Fruit fly (Drosophila melanogaster) whole organism, adult: ENCODE results near the gene Sfp84E.

Experiments
- CG12768 ChIP-seq: fragments of 200-800 bp; sonication (Bioruptor generic); optimal IDR thresholded peaks from 2 replicates; lab custom pipeline; 2017; ENCODE audit warnings: missing biosample characterization, missing genetic modification characterization, mild to moderate bottlenecking, moderate library complexity, missing genetic modification reagents
- CG14711 ChIP-seq: fragments of 200-800 bp; sonication (Bioruptor generic); optimal IDR thresholded peaks from 2 replicates; lab custom pipeline; 2018; ENCODE audit warnings: missing biosample characterization, mild to moderate bottlenecking, missing genetic modification characterization, moderate library complexity
- CG33017 ChIP-seq: fragments of 200-800 bp; sonication (Bioruptor generic); optimal IDR thresholded peaks from 2 replicates; lab custom pipeline; 2018; ENCODE audit warnings: missing biosample characterization, mild to moderate bottlenecking, missing genetic modification characterization, moderate library complexity
- Clk ChIP-seq: fragments of 200-800 bp; sonication (Bioruptor generic); optimal IDR thresholded peaks from 2 replicates; lab custom pipeline; 2017; ENCODE audit warnings: missing biosample characterization, missing genetic modification characterization
- Hr96 ChIP-seq: fragments of 200-800 bp; sonication (Bioruptor generic); optimal IDR thresholded peaks from 2 replicates; lab custom pipeline; 2016; ENCODE audit warnings: missing biosample characterization, missing genetic modification characterization
- bab1 ChIP-seq: fragments of 200-800 bp; sonication (Bioruptor generic); optimal IDR thresholded peaks from 3 replicates; lab custom pipeline; 2019; ENCODE audit warnings: missing biosample characterization, mild to moderate bottlenecking, missing genetic modification characterization, moderate library complexity
- cic ChIP-seq: fragments of 200-800 bp; sonication (Bioruptor generic); optimal IDR thresholded peaks from 2 replicates; lab custom pipeline; 2017; ENCODE audit warnings: missing biosample characterization, mild to moderate bottlenecking, missing genetic modification characterization, moderate library complexity
- kay ChIP-seq: fragments of 200-800 bp; sonication (Bioruptor generic); peaks from one replicate; lab custom pipeline; 2016; ENCODE audit warnings: missing biosample characterization, missing genetic modification characterization, borderline replicate concordance
- tj ChIP-seq: fragments of 200-800 bp; sonication (Bioruptor generic); optimal IDR thresholded peaks from 3 replicates; lab custom pipeline; 2017; ENCODE audit warnings: missing biosample characterization, mild to moderate bottlenecking, missing genetic modification characterization, moderate library complexity
- toe ChIP-seq: fragments of 200-800 bp; sonication (Bioruptor generic); optimal IDR thresholded peaks from 2 replicates; lab custom pipeline; 2016; ENCODE audit warnings: missing biosample characterization, missing genetic modification characterization

dm6 chr3R:7992100-7992499 is 12.0 kb upstream of the Sfp84E start:
- no peak for TF ChIP-seq CG33017 (tag; lab: Kevin White, UChicago)
- TF ChIP-seq CG12768 (GFP tag; lab: Kevin White, UChicago): no peak
- TF ChIP-seq tj (GFP tag; lab: Kevin White, UChicago): no peak
- TF ChIP-seq toe (GFP tag; lab: Kevin White, UChicago): no peak
- no peak for TF ChIP-seq Hr96 (GFP tag; lab: Kevin White, UChicago)
- no peak for TF ChIP-seq CG14711
- no peak for TF ChIP-seq kay
- TF ChIP-seq Clk (GFP tag; lab: Kevin White, UChicago): no peak
- no peak for TF ChIP-seq cic (GFP tag; lab: Kevin White, UChicago)
- no peak for TF ChIP-seq bab1 (GFP tag; lab: Kevin White, UChicago)
